Fruit fly (Drosophila melanogaster): ENCODE data around the gene numb.

The numb gene

DNA sequence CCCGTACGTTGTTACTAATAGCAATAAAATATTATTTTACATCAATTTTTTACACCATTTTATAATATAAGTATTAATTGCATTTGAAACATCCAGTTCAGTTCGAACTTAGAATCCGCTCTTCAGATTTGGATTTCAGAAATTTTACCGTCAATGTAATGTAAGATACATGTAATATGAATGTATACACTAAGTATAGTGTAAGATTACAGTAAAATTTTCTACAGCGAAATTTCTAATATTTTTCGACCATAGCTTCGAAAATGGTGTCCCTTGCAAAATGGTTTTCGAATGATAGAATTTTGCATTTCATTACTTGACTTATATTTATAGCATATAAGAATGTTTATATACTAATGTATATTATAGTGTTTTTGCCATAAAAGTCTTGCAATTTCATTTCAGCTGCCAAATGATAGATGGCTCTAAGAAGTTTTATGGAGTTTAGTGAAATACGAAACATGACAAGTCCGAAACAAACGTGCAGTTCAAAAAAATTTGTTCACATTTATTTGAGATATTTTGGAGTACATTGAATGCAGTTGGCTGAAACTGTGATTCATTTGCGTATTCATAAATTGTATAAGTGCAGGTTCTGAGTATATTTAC, 27.3 kb downstream of the numb start:
- TF ChIP-seq noc (tag; optimal IDR thresholded peaks at IDR 0.05) = no peak

DNA sequence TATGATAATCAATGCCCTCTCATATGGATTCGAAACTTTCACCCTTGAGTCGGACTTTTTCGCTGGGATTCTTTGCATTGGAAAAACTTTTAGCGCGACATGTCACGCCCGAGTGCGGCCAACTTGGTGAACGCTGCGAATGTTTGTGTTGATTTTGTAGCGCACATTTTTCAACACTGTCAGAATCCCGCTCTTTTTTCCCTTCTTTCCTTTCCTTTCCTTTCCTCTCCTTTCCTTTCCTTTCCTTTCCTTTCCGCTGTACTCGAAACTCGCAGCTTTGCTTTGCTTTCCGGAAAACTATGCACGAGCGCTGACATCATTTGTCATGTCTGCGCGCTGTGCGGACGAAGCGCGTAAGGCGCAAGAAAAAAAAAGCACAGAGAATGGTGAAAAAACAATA, 30.1 kb downstream of the numb start:
- no peak for TF ChIP-seq noc (tag; optimal IDR thresholded peaks at IDR 0.05)

DNA sequence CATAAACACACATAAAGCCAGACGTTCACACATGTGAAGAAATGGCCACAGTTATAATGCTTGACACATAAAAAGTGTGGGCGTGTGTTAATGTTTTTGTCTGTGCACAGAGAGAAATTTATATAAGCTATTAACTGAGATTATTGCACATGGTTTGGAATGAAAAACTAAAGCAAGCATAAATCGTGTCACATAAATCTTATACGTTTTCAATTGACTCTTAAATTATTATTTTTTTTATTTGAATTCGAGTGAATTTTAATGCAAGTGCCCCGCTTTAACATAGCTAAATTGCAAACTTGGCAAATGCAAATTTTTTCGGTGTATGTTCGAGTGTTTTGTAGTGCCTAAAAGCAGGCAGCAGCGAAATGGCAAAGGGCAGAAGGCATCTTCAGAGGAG, 50.2 kb downstream of the numb start:
- no peak for TF ChIP-seq noc (tag; optimal IDR thresholded peaks at IDR 0.05)

DNA sequence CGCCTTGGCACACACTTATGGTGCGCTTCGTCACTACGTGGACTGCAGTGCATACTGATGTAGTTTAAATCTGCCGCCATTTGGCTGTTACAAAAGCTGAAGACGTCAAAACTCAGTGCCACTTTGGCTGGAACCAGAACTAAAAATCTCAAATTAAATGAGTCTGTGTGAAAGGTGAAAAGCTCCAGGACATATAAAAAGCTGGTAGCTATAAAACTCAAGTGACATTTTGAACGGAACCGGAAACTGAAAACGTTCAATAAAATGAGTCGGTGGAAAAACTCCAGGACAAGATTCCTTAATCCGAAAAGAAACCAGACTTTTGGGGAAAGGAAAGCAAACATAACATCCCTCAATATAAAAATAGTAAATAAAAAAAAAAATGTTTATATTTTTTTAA, 53.5 kb downstream of the numb start:
- TF ChIP-seq noc (tag; optimal IDR thresholded peaks at IDR 0.05) = no peak

DNA sequence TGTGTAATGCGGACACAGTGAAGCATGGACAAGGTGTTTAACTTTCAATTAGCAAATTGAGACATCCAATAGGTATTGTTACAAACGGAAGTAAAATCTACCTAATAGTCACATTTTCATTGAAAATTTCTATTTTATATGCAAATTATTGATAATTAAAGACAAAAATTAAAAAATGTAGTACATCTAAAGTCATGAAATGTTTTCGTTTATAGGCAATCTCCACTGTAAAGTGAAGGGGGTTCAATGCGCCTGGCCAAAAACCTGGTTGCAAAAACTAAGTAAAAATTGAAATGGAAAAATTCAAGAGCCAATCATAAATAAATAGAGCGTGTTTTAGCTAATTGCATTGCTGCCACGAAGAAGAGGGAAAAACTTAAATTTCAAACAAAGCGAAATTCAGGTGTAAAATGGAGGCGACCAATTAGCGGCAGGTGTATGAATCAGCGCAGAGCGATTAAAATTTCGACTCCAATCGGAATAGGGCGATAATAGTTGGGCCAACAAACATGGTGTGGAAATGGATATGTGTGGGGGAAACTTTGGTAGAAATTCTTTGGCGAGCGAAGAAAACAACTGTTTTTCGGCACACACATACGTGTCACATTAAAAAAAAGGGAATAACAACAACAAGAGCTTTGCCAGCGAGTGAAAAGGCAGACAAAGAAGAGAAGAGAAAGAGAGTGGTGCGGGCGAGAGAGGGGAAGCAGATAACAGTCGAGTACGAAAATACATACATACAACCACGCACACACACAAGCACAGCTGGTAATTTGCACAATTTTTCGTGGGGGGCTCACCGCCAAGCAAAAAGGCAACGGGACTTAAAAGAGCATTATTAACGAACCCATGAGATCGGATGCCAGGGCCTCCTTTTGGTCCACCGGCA, 56.4 kb downstream of the numb start:
- peak; percentile 77 for TF ChIP-seq noc (tag; optimal IDR thresholded peaks at IDR 0.05)

DNA sequence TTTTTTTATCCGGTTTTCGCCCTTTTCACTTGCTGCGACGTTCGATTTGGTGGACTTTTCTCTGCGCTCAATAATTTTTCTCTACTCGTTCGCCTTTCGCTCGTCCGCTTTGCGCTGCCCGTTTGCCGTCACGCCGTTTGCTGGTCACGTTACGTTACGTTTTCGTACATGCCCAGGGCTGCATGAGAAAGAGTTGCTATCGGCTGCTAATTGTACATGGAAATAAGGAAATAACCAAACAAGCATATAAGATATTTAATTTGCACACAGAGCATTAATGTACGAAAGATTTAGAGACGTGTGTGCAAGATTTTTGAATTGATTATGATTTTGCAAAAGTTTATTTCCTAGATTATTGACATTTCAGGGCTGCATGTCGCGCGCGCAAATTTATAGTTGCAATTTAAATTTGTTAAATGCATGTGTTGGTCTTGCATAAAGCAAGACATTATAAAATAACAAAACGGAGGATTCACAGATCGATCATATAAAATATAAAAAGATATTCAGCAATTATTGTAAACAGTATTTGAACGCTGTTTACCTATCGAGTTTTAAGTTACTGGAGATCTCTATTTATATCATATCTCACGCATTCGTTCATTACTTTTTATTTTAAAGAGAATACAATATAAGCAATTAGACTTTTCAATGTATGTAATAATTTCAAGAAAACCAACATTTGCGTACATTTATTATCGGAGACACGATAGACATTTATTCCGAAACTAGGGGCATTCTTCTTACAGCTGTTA, 57.6 kb downstream of the numb start, which contains the start of gene Gdi:
TSS of gene Gdi (minus strand) at position 214 of the 755 bp plus-strand sequence.
- no peak for TF ChIP-seq noc (tag; optimal IDR thresholded peaks at IDR 0.05)

DNA sequence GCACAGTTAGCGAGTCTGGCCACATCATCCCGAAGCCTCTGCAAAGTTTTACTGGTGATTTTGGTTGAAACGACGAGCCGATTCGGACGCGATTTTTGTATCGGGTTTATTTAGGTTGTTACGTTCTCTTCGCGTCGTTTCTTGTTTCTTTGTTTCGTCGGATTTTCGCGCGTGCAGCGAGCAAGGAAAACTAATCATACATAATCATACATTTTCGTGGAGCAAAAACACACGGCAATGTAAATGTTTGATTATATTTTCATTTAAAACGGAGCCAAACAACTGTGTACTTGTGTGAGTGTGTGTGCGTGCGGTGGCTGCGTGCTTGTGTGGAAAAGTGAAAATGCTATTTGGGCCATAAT, 58.1 kb downstream of the numb start, which contains the start of gene CG33298:
TSS of gene CG33298 (plus strand) at position 57 of the 362 bp plus-strand sequence.
- no peak for TF ChIP-seq noc (tag; optimal IDR thresholded peaks at IDR 0.05)

DNA sequence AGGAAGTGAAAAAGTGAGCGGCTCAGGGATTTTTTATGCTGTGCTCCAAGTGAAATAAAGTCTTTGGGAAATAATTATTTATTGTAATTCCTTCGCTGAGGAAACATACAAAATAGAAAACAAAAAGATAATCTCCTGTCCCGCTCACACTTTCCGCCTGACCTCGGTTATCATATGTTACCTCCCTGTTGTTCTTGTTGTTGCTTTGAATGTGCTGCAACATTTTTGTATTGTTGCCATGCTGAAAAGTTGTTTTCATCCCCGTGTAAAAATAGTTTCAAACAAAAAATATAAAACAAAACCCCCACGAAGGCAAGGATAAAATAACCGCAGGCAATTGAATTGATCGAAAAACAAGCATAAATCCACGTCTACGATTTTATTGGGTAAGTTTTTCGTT, 58.6 kb downstream of the numb start:
- TF ChIP-seq noc (tag; optimal IDR thresholded peaks at IDR 0.05) = no peak

DNA sequence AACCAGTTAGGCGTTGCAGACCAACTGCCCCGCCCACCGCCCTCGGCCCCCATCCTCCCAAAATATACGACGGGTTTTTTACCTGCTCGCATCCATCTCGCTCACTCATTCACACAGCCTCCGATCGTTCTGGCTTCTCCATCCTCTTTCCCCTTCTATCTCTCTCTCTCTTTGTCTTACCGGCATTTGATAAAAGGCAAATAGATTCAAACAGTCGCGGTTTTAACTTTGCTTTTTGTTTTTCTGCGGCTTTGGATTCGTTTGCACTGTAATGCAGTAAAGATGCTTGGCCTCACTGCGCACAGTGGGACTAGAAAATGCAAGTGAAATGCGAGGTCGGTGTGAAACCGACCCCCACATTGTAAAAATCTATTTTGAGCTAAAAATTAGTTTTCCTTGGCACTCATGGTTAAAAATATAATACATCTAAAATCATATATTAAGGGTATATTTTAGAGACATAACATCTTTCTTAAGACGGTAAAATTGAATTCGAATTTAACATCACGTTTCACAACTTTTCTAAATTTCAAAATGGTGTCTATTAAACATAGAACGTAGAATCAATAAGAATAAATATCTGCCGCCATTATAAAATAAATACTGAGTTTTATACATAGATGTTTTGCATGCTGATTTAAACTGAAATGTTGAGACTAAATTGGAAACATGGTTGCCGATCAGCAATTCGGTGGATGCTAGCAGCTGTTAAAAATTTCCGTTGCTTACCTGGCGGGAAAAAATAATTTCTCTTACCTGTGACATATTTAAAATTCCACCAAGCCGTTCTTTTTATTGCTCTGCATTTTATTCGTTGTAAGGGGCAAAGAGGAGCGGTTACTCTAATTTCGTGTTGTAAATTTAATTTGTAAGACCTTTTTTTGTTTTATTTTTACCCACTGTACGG, 59.4 kb downstream of the numb start:
- no peak for TF ChIP-seq noc (tag; optimal IDR thresholded peaks at IDR 0.05)

DNA sequence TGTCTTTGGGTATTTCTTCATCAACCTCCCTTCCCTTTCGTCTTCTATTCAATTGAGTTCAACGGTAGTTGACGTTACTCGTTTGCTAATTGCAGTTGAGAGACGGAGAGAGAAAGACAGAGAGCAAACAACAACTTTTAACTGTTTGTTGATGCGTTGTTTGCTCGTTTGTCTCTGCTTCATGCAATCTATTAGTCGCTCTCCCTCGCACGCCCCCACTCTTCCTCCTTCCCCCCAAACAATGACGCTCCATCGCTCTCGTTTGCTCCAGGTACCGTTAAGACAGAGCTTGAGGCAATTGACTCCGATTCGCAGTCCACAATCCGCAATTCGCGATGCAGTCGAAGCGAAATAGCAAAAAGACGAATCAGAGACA, 60.0 kb downstream of the numb start:
- no peak for TF ChIP-seq noc (tag; optimal IDR thresholded peaks at IDR 0.05)

DNA sequence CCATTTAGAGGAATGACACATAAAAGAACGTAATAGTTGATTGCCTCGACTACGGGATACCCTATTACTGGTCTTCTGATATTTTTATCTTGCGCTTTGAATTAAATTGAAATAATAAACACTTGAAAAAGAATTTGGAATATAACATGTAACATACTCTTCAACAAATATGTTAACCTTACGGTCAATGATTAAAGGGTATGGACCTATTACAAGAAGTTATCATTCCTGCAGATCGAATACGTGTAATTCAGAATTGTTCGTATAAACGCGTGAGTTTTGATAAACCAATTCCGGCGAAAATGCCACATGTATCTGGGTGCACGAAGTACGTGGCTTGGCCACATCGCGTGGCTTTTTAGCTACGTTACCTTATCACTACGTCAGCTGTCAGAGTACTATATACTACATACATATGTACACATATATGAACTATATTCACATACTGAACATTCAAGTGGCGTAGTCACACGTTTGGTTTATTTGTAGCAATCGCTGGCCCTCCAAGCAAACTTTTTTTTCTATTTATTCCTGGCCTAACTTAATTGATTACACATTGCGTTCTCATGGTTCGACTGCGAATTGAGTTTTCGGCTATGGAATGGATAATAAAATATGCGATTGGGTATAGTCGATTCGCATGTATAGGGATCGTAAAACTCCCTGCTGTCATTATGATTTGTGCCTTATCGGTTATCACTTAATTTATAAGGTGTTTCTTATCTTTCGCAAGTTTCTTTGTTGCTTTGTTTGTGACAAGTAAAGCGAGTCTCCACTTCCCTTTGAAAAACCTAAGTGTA, 61.1 kb downstream of the numb start:
- peak; percentile 82 for TF ChIP-seq noc (tag; optimal IDR thresholded peaks at IDR 0.05)

DNA sequence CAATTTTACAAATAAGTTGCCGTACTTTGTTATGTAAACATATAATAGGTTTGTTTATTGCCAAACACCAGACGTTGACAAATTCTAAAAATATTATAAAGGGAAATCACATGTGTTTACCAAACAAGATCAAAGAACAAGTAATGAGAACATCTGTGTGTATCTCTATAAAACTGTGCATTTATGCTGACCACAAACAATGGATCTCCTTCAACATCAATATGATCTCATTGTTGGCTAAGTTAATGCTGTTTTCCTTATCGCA, 61.6 kb downstream of the numb start:
- no peak for TF ChIP-seq noc (tag; optimal IDR thresholded peaks at IDR 0.05)

DNA sequence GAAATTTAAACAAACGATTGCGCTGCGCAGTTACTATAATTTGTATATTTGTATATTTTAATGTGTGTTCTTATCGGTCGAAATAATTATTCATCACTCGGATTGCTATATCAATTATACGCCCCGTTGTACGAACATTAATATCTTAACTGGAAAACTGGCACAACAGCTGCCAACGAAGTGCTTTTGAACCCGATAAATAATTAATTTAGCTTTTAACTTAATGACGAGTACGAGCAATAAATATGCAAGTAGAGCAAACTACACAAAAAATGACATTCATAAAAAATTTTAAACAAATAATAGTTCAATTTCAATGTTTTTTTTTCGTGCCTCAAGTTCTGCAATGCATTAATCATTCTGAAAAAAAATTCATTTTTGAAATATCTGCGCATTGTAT, 63.2 kb downstream of the numb start:
- TF ChIP-seq noc (tag; optimal IDR thresholded peaks at IDR 0.05) = no peak

DNA sequence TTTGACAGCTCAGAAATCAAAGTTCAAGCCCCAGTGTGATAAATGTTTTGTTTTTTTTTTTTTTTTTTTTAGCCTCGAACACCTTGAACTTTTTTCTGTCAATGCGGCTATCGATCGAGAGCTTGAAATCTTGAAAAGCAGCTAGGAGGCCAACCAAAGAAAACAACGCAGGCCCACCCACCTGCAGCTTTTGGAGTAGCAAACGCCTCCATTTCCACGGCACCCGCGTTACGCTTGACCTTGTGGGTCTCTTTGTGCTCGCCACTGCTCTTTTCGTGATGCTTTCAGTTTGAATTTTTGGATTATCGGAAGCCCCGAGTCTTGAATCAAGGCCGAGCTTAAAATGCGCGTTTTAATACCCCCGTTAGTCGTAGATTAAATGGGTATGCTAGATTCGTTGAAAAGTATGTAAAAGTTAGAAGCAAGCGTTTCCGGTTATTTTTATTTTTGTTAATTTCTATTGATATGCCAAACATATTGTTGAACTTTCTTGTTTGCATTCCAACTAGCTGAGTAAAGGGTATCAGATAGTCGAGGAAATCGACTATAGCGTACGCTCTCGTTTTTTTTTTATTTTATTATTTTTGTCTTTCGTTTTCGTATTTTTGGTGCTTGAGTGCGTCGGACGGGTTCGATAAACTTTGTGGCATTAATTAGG, 65.6 kb downstream of the numb start:
- peak; percentile 64 for TF ChIP-seq noc (tag; optimal IDR thresholded peaks at IDR 0.05)
